Fruit fly (Drosophila melanogaster): ENCODE measurements around the gene Irk3.

Gene Irk3

DNA sequence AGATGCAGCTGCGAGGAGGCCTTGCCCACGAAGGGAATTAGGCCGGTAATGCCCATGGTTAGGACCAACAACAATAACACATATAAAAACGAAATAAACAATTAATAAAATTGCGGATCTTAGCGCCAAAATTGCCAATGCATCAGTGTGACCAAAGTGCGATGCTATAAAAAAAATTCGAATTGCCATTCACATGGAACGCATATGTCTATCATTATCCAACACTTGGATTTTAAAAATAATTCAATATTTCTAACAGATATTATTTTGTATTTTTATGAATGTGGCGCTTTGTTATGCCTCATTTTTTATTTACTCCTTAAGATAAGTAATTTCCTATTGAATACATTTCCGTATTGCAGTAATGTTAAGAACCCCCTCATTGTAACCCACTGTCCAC, 31.6 kb downstream of the Irk3 start, which contains the start of gene tos (continued):
- peak; percentile 23 for TF ChIP-seq BEAF-32 (GFP tag; optimal IDR thresholded peaks at IDR 0.05)
- TF ChIP-seq da (GFP tag; optimal IDR thresholded peaks at IDR 0.05) = no peak
- TF ChIP-seq sqz (GFP tag; optimal IDR thresholded peaks at IDR 0.05) = peak; percentile 77
- no peak for TF ChIP-seq cato (GFP tag; optimal IDR thresholded peaks at IDR 0.05; ENCODE audit: borderline replicate concordance)
- TF ChIP-seq tgo (GFP tag; IDR thresholded peaks at IDR 0.05) = no peak
- TF ChIP-seq CG43689 (GFP tag; IDR thresholded peaks at IDR 0.05) = no peak
- peak; percentile 26 for TF ChIP-seq phol (tag; optimal IDR thresholded peaks at IDR 0.05)
- no peak for TF ChIP-seq CG11398 (GFP tag; optimal IDR thresholded peaks at IDR 0.05)
- TF ChIP-seq Dref (GFP tag; IDR thresholded peaks at IDR 0.05) = no peak
- no peak for TF ChIP-seq CG15011 (GFP tag; optimal IDR thresholded peaks at IDR 0.05)
- TF ChIP-seq MESR4 (GFP tag; optimal IDR thresholded peaks at IDR 0.05) = peak; percentile 21
- TF ChIP-seq CG15479 (GFP tag; optimal IDR thresholded peaks at IDR 0.05) = no peak
- TF ChIP-seq TFAM (GFP tag; optimal IDR thresholded peaks at IDR 0.05) = no peak
- TF ChIP-seq CrebB (tag; optimal IDR thresholded peaks at IDR 0.05) = no peak
- TF ChIP-seq Sox100B (GFP tag; optimal IDR thresholded peaks at IDR 0.05) = no peak
- TF ChIP-seq CG10267 (tag; optimal IDR thresholded peaks at IDR 0.05) = peak; percentile 94
- peak; percentile 40 for TF ChIP-seq CG2116 (GFP tag; optimal IDR thresholded peaks at IDR 0.05)
- no peak for TF ChIP-seq fd102C (GFP tag; optimal IDR thresholded peaks at IDR 0.05)
- no peak for TF ChIP-seq CG12071 (GFP tag; optimal IDR thresholded peaks at IDR 0.05)
- no peak for TF ChIP-seq Dip2 (GFP tag; IDR thresholded peaks at IDR 0.05)
- no peak for TF ChIP-seq Hr78 (GFP tag; optimal IDR thresholded peaks at IDR 0.05)
- TF ChIP-seq CG7963 (GFP tag; IDR thresholded peaks at IDR 0.05; ENCODE audit: partially characterized antibody) = no peak
- TF ChIP-seq yki (optimal IDR thresholded peaks at IDR 0.05) = no peak
- no peak for TF ChIP-seq schlank (tag; optimal IDR thresholded peaks at IDR 0.05)
- peak; percentile 18 for TF ChIP-seq lilli (GFP tag; optimal IDR thresholded peaks at IDR 0.05)
- TF ChIP-seq CG10462 (GFP tag; optimal IDR thresholded peaks at IDR 0.05) = no peak
- no peak for TF ChIP-seq sr (GFP tag; IDR thresholded peaks at IDR 0.05)
- TF ChIP-seq CG11456 (GFP tag; IDR thresholded peaks at IDR 0.05) = no peak
- TF ChIP-seq Sin3A (optimal IDR thresholded peaks at IDR 0.05) = peak; percentile 7
- no peak for TF ChIP-seq CG7745 (tag; optimal IDR thresholded peaks at IDR 0.05)
- no peak for TF ChIP-seq CG10209 (GFP tag; optimal IDR thresholded peaks at IDR 0.05)
- peak; percentile 83 for TF ChIP-seq Myb (GFP tag; optimal IDR thresholded peaks at IDR 0.05)
- TF ChIP-seq unpg (GFP tag; optimal IDR thresholded peaks at IDR 0.05) = no peak
- no peak for TF ChIP-seq Scr (GFP tag; IDR thresholded peaks at IDR 0.05; ENCODE audit: partially characterized antibody)
- TF ChIP-seq btn (GFP tag; optimal IDR thresholded peaks at IDR 0.05) = no peak
- TF ChIP-seq kah (GFP tag; optimal IDR thresholded peaks at IDR 0.05) = no peak
- no peak for TF ChIP-seq slp2 (GFP tag; optimal IDR thresholded peaks at IDR 0.05)
- TF ChIP-seq az2 (GFP tag; optimal IDR thresholded peaks at IDR 0.05) = no peak
- no peak for TF ChIP-seq Adf1 (GFP tag; IDR thresholded peaks at IDR 0.05)
- no peak for TF ChIP-seq CG6272 (GFP tag; IDR thresholded peaks at IDR 0.05)
- no peak for TF ChIP-seq CG4404 (GFP tag; IDR thresholded peaks at IDR 0.05)
- peak; percentile 44 for TF ChIP-seq Lhr (GFP tag; optimal IDR thresholded peaks at IDR 0.05)
- peak; percentile 91 for TF ChIP-seq Dp (GFP tag; optimal IDR thresholded peaks at IDR 0.05)
- TF ChIP-seq CG30403 (GFP tag; optimal IDR thresholded peaks at IDR 0.05) = no peak
- no peak for TF ChIP-seq CG2199 (GFP tag; IDR thresholded peaks at IDR 0.05)
- no peak for TF ChIP-seq Lim3 (GFP tag; IDR thresholded peaks at IDR 0.05)
- TF ChIP-seq HHEX (GFP tag; optimal IDR thresholded peaks at IDR 0.05) = no peak
- peak; percentile 43 for TF ChIP-seq CG12659 (GFP tag; optimal IDR thresholded peaks at IDR 0.05)
- no peak for TF ChIP-seq corto (GFP tag; optimal IDR thresholded peaks at IDR 0.05)
- no peak for TF ChIP-seq D19A (tag; optimal IDR thresholded peaks at IDR 0.05)
- TF ChIP-seq Bgb (GFP tag; IDR thresholded peaks at IDR 0.05; ENCODE audit: partially characterized antibody) = no peak
- no peak for TF ChIP-seq jigr1 (GFP tag; IDR thresholded peaks at IDR 0.05)

Measured in whole organism, embryonic.